Fruit fly (Drosophila melanogaster) whole organism: ENCODE results near the gene CG2701.

Experiments
- CG8478 ChIP-seq: fragments of >200 bp; optimal IDR thresholded peaks from 2 replicates; lab custom pipeline; 2018; ENCODE audit warnings: inconsistent platforms
- Dll ChIP-seq: fragments of >200 bp; optimal IDR thresholded peaks from 2 replicates; lab custom pipeline; 2017
- EcR ChIP-seq, 2 experiments: fragments of >200 bp; optimal IDR thresholded peaks; 2 replicates each; lab custom pipeline; 2017; ENCODE audit warnings: missing biosample characterization in 2 of 2, missing genetic modification characterization in 2 of 2, missing genetic modification reagents in 2 of 2
- pan ChIP-seq: fragments of >200 bp; optimal IDR thresholded peaks from 2 replicates; lab custom pipeline; 2017
- psq ChIP-seq: fragments of >200 bp; optimal IDR thresholded peaks from 2 replicates; lab custom pipeline; 2017
- usp ChIP-seq: fragments of >200 bp; optimal IDR thresholded peaks from 2 replicates; lab custom pipeline; 2017; ENCODE audit warnings: missing biosample characterization, missing genetic modification characterization, mixed read lengths

CG2701 gene

DNA sequence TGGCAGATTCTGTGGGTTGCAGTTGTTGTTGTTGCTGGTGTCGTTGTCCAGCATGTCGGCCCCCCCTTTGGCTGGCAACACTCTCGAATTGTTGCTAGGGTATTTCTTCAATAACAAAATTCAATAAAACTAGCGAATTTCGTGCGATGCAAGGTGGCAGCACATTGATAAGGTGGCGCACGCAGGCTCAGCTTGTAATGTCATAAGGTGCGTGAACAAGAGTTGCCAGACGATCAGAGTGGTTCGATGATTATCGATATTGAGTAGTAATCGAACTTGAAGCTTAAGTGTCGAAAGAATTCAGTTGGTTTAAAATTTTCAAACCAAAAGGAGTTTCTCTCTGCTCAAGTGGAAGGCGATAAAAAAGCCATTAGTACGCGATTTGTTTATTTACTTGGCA lies at the start of gene CG2701:
Gene CG2701 (minus strand): TSS at position 206 of the 400 bp plus-strand sequence.
- TF ChIP-seq Dll (lab: Kevin White, UChicago): no peak
- TF ChIP-seq CG8478: no peak
- TF ChIP-seq EcR (GFP tag; optimal IDR thresholded peaks at IDR 0.05; lab: Kevin White, UChicago): no peak
- no peak for TF ChIP-seq usp
- TF ChIP-seq pan: no peak
- TF ChIP-seq psq: no peak

DNA sequence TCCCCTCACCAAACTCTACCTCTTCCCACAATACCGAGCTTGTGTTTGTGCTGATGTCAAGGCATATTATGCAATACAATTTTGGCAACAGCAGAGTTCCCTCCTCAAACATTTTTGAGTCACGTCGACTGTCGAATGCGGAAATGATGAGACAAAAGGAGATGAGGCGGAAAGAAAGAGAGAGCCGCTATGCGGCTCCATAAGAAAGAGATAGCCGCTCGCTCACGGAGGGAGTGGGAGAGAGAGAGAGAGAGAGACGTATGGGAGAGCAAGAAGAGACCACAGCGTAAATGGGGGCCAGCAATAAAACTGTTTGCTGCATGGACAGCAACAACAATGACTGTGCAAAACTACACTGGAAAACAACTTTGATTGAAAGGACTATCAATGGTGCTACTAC lies 45.3 kb upstream of the CG2701 start:
- no peak for TF ChIP-seq psq
- TF ChIP-seq EcR (GFP tag; optimal IDR thresholded peaks at IDR 0.05; lab: Kevin White, UChicago): no peak
- no peak for TF ChIP-seq Dll (lab: Kevin White, UChicago)
- no peak for TF ChIP-seq pan
- no peak for TF ChIP-seq CG8478
- no peak for TF ChIP-seq usp

DNA sequence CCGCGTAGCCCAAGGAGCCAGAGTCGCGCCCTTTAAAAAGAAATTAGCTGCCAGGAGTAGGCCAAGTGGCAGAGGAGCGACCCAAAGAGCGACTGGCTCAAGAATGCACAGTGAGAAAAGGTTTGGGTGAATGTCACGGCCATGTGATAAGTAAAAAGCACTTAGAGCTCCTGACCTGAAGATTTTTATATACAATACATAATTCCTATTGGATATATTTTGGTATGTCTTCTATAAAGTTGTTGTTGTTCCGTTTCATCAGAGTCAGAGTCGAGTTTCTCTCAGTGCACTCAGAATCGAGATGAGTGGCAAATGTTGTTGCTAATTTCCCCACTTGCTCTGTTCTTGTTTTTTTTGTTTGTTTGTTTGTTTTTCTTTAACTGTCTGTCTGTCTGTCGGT lies 41.1 kb upstream of the CG2701 start:
- TF ChIP-seq EcR (GFP tag; optimal IDR thresholded peaks at IDR 0.05; lab: Kevin White, UChicago) (no peak), CG8478 (no peak), pan (no peak), psq (no peak), usp (no peak), Dll (lab: Kevin White, UChicago) (no peak)

- TF ChIP-seq psq: no peak
- TF ChIP-seq EcR (GFP tag; optimal IDR thresholded peaks at IDR 0.05; lab: Kevin White, UChicago): no peak
- TF ChIP-seq Dll (lab: Kevin White, UChicago): no peak
- TF ChIP-seq pan: no peak
- no peak for TF ChIP-seq CG8478
- no peak for TF ChIP-seq usp
Observed at dm6 chrX:2757400-2757799, 37.3 kb upstream of the CG2701 start.

DNA sequence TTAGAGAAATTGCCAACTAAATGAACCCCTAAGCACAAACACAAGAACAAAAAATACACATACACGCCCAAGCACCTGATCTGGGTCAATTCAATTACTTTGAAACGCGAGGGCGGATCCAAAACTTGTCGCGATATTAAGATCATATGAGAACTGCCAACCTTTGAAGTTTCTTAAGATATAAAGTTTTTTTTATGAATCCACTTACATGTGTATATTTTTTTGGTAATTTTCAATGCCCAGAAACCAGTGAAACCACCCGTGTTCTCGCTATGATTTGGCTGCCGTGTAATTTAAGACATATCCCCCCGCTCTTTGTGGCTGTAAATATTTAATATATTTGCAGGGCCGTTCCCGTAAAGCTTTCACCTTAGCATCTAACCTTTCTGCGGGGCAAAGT lies 29.6 kb upstream of the CG2701 start:
- no peak for TF ChIP-seq psq
- TF ChIP-seq EcR (GFP tag; optimal IDR thresholded peaks at IDR 0.05; lab: Kevin White, UChicago): no peak
- no peak for TF ChIP-seq usp
- TF ChIP-seq CG8478: no peak
- TF ChIP-seq Dll (lab: Kevin White, UChicago): no peak

DNA sequence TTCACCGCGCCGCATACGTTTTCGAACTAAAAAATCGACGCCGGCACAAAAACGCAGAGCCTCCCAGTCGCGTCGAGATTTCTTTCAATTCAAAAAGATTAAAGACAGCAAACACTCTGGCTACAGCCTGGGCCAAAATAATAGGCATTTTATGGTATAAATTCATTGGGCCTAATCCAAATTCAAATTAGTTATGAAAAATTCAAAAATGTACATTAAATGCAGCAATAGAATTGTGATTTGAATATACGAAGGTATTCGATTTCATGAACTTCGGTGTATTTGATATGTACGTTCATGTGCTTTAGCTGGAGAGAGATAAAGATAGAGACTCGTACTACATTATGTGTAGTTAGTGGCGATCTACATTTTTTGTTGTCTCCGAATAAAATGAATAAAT lies 23.9 kb upstream of the CG2701 start, which contains the start of gene Syx4:
Gene Syx4 (minus strand): TSS at position 35 of the 400 bp plus-strand sequence.
- TF ChIP-seq EcR (GFP tag; optimal IDR thresholded peaks at IDR 0.05; lab: Kevin White, UChicago): no peak
- TF ChIP-seq usp: no peak
- TF ChIP-seq Dll (lab: Kevin White, UChicago): no peak
- TF ChIP-seq CG8478: no peak
- no peak for TF ChIP-seq psq
- no peak for TF ChIP-seq pan

- no peak for TF ChIP-seq psq
- TF ChIP-seq pan: no peak
- no peak for TF ChIP-seq EcR (GFP tag; optimal IDR thresholded peaks at IDR 0.05; lab: Kevin White, UChicago)
- no peak for TF ChIP-seq usp
- TF ChIP-seq Dll (lab: Kevin White, UChicago): no peak
- no peak for TF ChIP-seq CG8478
Observed at dm6 chrX:2743601-2744000, 23.5 kb upstream of the CG2701 start.

DNA sequence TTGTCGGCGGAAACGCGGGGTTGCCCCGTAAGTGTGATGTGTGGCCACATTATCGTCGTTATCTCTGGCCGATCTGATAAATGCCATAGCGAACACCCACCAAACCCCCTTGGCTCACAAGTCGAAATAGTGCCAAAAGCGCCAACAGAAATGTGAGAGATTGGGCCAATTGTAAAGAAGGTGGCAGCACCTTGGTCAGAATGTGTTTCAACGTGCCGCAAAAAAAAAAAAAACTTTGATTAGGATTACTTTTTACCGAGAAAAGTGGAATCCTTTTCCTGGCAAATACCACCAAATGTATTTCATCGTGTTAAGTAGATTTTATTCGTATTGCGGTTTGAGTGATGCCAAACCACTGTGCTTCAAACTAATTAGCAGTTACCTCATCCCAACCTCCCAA lies 22.9 kb upstream of the CG2701 start:
- no peak for TF ChIP-seq usp
- no peak for TF ChIP-seq Dll (lab: Kevin White, UChicago)
- TF ChIP-seq psq: no peak
- TF ChIP-seq pan: no peak
- no peak for TF ChIP-seq CG8478
- TF ChIP-seq EcR (GFP tag; optimal IDR thresholded peaks at IDR 0.05; lab: Kevin White, UChicago): no peak

dm6 chrX:2742067-2742466 lies 21.9 kb upstream of the CG2701 start:
- no peak for TF ChIP-seq EcR (GFP tag; optimal IDR thresholded peaks at IDR 0.05; lab: Kevin White, UChicago)
- no peak for TF ChIP-seq CG8478
- TF ChIP-seq Dll (lab: Kevin White, UChicago): no peak
- TF ChIP-seq psq: no peak
- no peak for TF ChIP-seq usp

DNA sequence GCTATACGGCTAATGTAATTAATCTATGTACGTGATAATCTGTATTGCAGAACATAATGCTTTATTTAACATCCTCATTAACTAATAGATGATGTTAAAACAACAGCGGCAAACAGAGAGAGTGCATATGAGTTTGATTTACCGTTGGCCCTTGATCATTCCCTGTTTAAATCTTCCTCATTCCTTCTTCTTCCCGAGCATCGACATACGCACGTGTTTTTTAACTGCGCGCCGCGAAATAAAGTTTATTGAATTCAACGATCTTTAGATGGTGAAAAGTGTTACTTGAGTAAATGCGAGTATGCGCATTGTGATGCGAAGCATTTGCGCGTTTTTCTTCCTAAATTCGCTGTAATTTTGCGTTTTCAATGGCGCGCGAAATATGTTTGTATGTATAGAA lies 20.0 kb upstream of the CG2701 start, which contains the start of gene kirre:
Gene kirre (plus strand): TSS at position 301 of the 400 bp plus-strand sequence.
- TF ChIP-seq CG8478 (no peak), pan (no peak), EcR (GFP tag; optimal IDR thresholded peaks at IDR 0.05; lab: Kevin White, UChicago) (no peak), psq (no peak), usp (no peak), Dll (lab: Kevin White, UChicago) (no peak)

- TF ChIP-seq psq (no peak), pan (no peak), Dll (lab: Kevin White, UChicago) (no peak), CG8478 (no peak), EcR (GFP tag; optimal IDR thresholded peaks at IDR 0.05; lab: Kevin White, UChicago) (no peak)
Observed at dm6 chrX:2738663-2739062, 18.5 kb upstream of the CG2701 start, which contains the start of gene crm. Gene crm (minus strand): TSS chrX:2738773.

dm6 chrX:2732127-2732526 lies 12.0 kb upstream of the CG2701 start, which contains the start of the genes ttm50 and CG2712:
Gene ttm50 (minus strand): TSS chrX:2732190.
Gene CG2712 (plus strand): TSS chrX:2732469.
- no peak for TF ChIP-seq CG8478
- TF ChIP-seq psq: no peak
- no peak for TF ChIP-seq pan
- no peak for TF ChIP-seq Dll (lab: Kevin White, UChicago)
- no peak for TF ChIP-seq usp
- no peak for TF ChIP-seq EcR (GFP tag; optimal IDR thresholded peaks at IDR 0.05; lab: Kevin White, UChicago)

- TF ChIP-seq EcR (GFP tag; optimal IDR thresholded peaks at IDR 0.05; lab: Kevin White, UChicago) (no peak), CG8478 (no peak), pan (no peak), psq (no peak), Dll (lab: Kevin White, UChicago) (no peak), usp (no peak)
Observed at dm6 chrX:2727506-2727905, 7.4 kb upstream of the CG2701 start, which contains the start of gene dwg. Gene dwg (plus strand): TSS chrX:2727698.

dm6 chrX:2726420-2726819 lies 6.3 kb upstream of the CG2701 start, which contains the start of gene vilya:
Gene vilya (plus strand): TSS chrX:2726678.
- TF ChIP-seq EcR (GFP tag; optimal IDR thresholded peaks at IDR 0.05; lab: Kevin White, UChicago) (no peak), usp (no peak), Dll (lab: Kevin White, UChicago) (no peak), psq (no peak)
